Fruit fly (Drosophila melanogaster) whole organism, larva: Measurements from ENCODE around the gene Cyp18a1.

ENCODE experiments used
- noc ChIP-seq: fragments of 200-800 bp; sonication (Bioruptor generic); optimal IDR thresholded peaks from 3 replicates; lab custom pipeline; 2019; ENCODE audit warnings: missing biosample characterization, mild to moderate bottlenecking, missing genetic modification characterization, moderate library complexity

Gene Cyp18a1

DNA sequence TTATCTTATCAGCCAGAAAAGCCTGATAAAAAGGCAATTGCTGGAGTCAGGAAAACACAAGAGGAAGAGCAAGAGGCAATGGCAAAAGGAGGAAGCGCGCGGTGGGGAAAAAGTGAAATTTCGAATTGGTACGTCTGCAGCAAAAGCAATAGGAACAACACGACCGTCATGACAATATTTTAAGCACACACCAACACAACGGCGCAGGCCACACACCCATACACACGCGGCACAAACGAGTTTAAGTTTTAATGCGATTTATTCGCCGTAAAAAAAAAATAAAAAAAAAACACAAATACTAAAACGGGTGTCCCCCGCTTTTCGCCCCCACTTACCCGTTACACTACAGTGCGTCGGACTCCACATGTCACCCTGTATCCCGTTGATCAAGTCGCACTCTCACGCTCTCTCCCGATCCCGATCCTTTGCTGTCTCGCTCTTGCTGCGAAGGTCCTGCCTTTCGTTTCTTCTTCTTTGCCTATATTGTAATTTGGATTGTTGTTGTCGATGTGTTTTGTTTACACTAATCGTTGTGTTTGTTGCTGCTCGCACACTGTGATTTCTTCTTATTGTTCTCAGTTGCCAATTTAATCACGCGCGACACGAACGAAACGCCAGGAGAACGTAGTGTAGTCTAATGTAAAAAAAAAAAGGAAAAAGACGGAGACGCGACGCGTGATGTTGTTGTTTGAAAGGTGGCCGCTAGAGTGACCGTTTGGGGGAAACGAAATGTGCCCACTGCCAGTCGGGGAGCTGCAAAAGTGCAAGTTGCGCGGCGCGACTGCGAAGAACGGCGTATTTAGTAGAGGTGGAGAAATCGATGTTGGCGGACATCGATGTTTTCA, 45.8 kb downstream of the Cyp18a1 start, which contains the start of gene Rip11:
Rip11 (minus strand) TSS at position 794 of the 845 bp plus-strand sequence.
- no peak for TF ChIP-seq noc (tag; lab: Kevin White, UChicago)

DNA sequence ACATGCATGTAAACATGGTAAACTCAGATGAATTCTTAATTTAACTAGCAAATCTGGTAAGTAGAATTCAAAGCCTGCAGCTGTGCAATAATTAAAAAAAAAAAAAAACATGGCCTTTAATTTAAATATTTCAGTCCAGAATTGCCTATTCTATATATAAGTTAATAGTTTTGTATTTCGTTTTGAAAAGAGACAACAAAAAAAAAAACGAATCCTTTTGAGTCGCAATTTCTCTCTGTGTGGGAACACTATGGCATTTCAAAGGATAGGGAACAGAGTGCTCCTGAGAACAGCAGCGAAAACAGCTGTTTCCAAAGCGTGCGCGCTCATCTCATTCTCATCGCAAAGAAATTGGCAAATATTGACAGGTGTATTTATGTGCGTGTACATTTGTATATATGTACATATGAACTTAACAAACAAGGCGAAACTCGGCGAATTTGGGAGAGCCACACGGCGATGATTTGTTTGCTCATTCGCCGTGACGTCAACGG, 47.1 kb downstream of the Cyp18a1 start:
- TF ChIP-seq noc (tag; lab: Kevin White, UChicago): peak; percentile 54

DNA sequence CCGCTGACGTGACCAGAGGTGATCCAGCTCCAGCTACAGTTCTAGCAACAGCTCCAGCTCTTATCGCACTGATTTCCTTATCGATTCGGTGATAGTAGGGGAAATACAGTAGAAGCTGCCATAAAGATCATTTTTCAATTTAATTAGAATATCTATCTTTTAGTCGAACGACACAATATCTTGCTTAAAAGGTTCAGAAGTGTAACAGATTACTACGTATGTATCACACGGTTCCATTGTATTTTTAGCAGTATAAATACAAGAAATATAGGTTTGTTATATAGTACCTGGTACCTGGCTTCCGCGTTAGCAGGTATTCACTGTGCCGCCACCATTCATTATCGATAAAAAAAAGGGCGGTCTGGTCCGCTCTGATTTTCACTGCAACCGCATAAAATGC, 48.0 kb downstream of the Cyp18a1 start:
- TF ChIP-seq noc (tag; lab: Kevin White, UChicago): peak; percentile 92

DNA sequence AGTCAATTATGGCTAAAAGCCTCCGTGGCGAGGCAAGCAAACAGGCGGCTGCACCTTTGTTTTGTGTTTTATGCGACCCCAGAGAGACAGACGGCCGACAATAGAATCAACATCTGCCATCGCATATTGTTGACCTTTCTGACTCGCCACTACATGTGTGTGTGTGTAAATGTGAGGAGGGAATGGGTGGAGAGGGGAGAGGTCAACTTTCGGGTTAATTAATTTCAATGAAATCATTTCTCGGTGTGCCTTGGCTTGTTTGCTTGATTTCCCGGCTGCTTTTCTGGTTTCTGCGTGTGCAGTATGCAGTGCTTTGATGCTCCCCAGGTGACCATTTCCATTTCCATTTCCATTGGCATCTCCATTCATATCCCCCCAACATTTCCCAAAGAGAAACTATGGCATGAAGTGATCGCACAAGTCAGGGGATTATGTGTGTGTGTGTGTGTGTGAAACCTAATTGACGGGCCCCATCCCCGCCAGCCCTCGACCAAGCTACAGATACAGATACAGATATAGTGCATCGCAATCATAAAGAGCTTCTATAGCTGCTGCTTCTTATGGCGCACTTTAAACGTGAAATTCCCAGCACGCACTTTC, 49.7 kb downstream of the Cyp18a1 start:
- no peak for TF ChIP-seq noc (tag; lab: Kevin White, UChicago)
